Fruit fly (Drosophila melanogaster) whole organism, adult: ENCODE results near the gene CG5359.

Experiments used
- CG11617 ChIP-seq: fragments of 200-800 bp; sonication (Bioruptor generic); optimal IDR thresholded peaks from 2 replicates; lab custom pipeline; 2017; ENCODE audit warnings: mild to moderate bottlenecking, missing biosample characterization, missing genetic modification reagents, missing genetic modification characterization
- CG33017 ChIP-seq: fragments of 200-800 bp; sonication (Bioruptor generic); optimal IDR thresholded peaks from 2 replicates; lab custom pipeline; 2018; ENCODE audit warnings: missing biosample characterization, mild to moderate bottlenecking, missing genetic modification characterization, moderate library complexity
- cnc ChIP-seq, 2 experiments: fragments of >200 bp; optimal IDR thresholded peaks; 2 replicates each; lab custom pipeline; 2017
- tj ChIP-seq: fragments of 200-800 bp; sonication (Bioruptor generic); optimal IDR thresholded peaks from 3 replicates; lab custom pipeline; 2017; ENCODE audit warnings: missing biosample characterization, mild to moderate bottlenecking, missing genetic modification characterization, moderate library complexity

- no peak for TF ChIP-seq cnc (optimal IDR thresholded peaks at IDR 0.05; lab: Kevin White, UChicago)
- peak; percentile 36 for TF ChIP-seq CG11617 (GFP tag; lab: Kevin White, UChicago)
- TF ChIP-seq CG33017 (tag; lab: Kevin White, UChicago) = peak; percentile 34
- no peak for TF ChIP-seq tj (GFP tag; lab: Kevin White, UChicago)
Measured at dm6 chr3R:10045343-10045742, 44.3 kb upstream of the CG5359 start, which contains the start of the genes CG11722 and mtTFB2.
